Worm (Caenorhabditis elegans) whole organism, early embryonic: Measurements from ENCODE around the gene K02E10.6.

Experiments
- B0310.2 ChIP-seq: sonication (generic microtip); optimal IDR thresholded peaks from 2 replicates; lab custom pipeline; 2016; ENCODE audit warnings: mild to moderate bottlenecking, missing genetic modification characterization, missing compliant biosample characterization
- aly-1 ChIP-seq: sonication (generic microtip); optimal IDR thresholded peaks from 2 replicates; lab custom pipeline; 2016; ENCODE audit warnings: missing genetic modification characterization, missing compliant biosample characterization
- ama-1 ChIP-seq: fragments of 150-350 bp; optimal IDR thresholded peaks from 2 replicates; lab custom pipeline; 2014
- ceh-13 ChIP-seq: fragments of 200-800 bp; sonication (Bioruptor generic); optimal IDR thresholded peaks from 2 replicates; lab custom pipeline; 2018; ENCODE audit warnings: mild to moderate bottlenecking, missing genetic modification characterization, missing compliant biosample characterization
- ets-7 ChIP-seq: sonication (generic microtip); optimal IDR thresholded peaks from 2 replicates; lab custom pipeline; 2016; ENCODE audit warnings: missing genotype, missing genetic modification characterization, missing compliant biosample characterization
- hmg-4 ChIP-seq: fragments of 200-800 bp; sonication (Bioruptor generic); optimal IDR thresholded peaks from 2 replicates; lab custom pipeline; 2018; ENCODE audit warnings: mild to moderate bottlenecking, missing genetic modification characterization, missing compliant biosample characterization
- pes-1 ChIP-seq: fragments of 200-800 bp; sonication (Bioruptor generic); IDR thresholded peaks from 2 replicates; pipeline ENCODE4 v1.3.6; 2022; ENCODE audit warnings: missing genetic modification reagents, missing genetic modification characterization, missing compliant biosample characterization
- scrt-1 ChIP-seq: fragments of 200-800 bp; sonication (Bioruptor generic); IDR thresholded peaks from 2 replicates; pipeline ENCODE4 v1.3.6; 2022; ENCODE audit warnings: missing genetic modification characterization, missing compliant biosample characterization
- sea-1 ChIP-seq: fragments of 200-800 bp; sonication (Bioruptor generic); conservative IDR thresholded peaks from 2 replicates; pipeline ENCODE4 v1.3.6; 2022; ENCODE audit warnings: missing genetic modification characterization, missing compliant biosample characterization

K02E10.6 gene

ce11 chrX:2433805-2434204 lies 48.8 kb downstream of the K02E10.6 start:
- TF ChIP-seq ets-7 (no peak), B0310.2 (peak; percentile 41)

ce11 chrX:2432459-2432858 lies 50.1 kb downstream of the K02E10.6 start:
- peak; percentile 15 for TF ChIP-seq aly-1 (tag; lab: Kevin White, UChicago)
- peak; percentile 6 for TF ChIP-seq B0310.2
- TF ChIP-seq ceh-13 (GFP tag; lab: Kevin White, UChicago): no peak
- 0 out of 2 replicates have a peak, but pooled peaks have one; percentile 26 for TF ChIP-seq scrt-1 (GFP tag; lab: Robert Waterston, UW)
- no peak for TF ChIP-seq pes-1 (GFP tag; lab: Robert Waterston, UW)
- TF ChIP-seq hmg-4 (GFP tag; lab: Kevin White, UChicago): peak; percentile 91
- TF ChIP-seq sea-1 (GFP tag; lab: Robert Waterston, UW): no peak
- TF ChIP-seq ama-1 (lab: Kevin White, UChicago): no peak
